Worm (Caenorhabditis elegans): ENCODE measurements around the gene irld-64.

The irld-64 gene

ce11 chrII:2975561-2976230 is 45.3 kb upstream of the irld-64 start (continued):
- TF ChIP-seq nhr-76 (tag; optimal IDR thresholded peaks at IDR 0.05) (no peak), spr-1 (tag; optimal IDR thresholded peaks at IDR 0.05) (no peak), arid-1 (GFP tag; conservative IDR thresholded peaks at IDR 0.05) (no peak), lin-13 (GFP tag; optimal IDR thresholded peaks at IDR 0.05) (peak; percentile 2), lin-38 (GFP tag; IDR thresholded peaks at IDR 0.05) (no peak), rbr-2 (tag; optimal IDR thresholded peaks at IDR 0.05) (no peak), lir-3 (tag; optimal IDR thresholded peaks at IDR 0.05) (no peak), D1046.2 (GFP tag; IDR thresholded peaks at IDR 0.05) (no peak), unc-130 (GFP tag; optimal IDR thresholded peaks at IDR 0.05) (no peak), saeg-2 (GFP tag; IDR thresholded peaks at IDR 0.05) (no peak), lim-7 (GFP tag; IDR thresholded peaks at IDR 0.05) (no peak), jun-1 (tag; optimal IDR thresholded peaks at IDR 0.05) (no peak), Y75B8A.6 (GFP tag; IDR thresholded peaks at IDR 0.05) (no peak), dmd-6 (GFP tag; IDR thresholded peaks at IDR 0.05) (peak; percentile 89), daf-12 (tag; optimal IDR thresholded peaks at IDR 0.05) (no peak), dve-1 (tag; optimal IDR thresholded peaks at IDR 0.05; ENCODE audit: insufficient read depth) (peak; percentile 84), snpc-1.2 (GFP tag; IDR thresholded peaks at IDR 0.05) (no peak), mdt-29 (GFP tag; IDR thresholded peaks at IDR 0.05) (no peak), zfp-2 (tag; optimal IDR thresholded peaks at IDR 0.05) (no peak), php-3 (GFP tag; IDR thresholded peaks at IDR 0.05) (peak; percentile 39; the same call in 1 of the 2 replicates), Y5F2A.4 (GFP tag; optimal IDR thresholded peaks at IDR 0.05) (no peak), dmd-9 (GFP tag; IDR thresholded peaks at IDR 0.05) (no peak), ZK546.5 (tag; optimal IDR thresholded peaks at IDR 0.05) (no peak), F44E2.7 (GFP tag; IDR thresholded peaks at IDR 0.05) (no peak), attf-4 (tag; optimal IDR thresholded peaks at IDR 0.05) (no peak), mxl-2 (GFP tag; conservative IDR thresholded peaks at IDR 0.05) (no peak), R02D3.7 (tag; optimal IDR thresholded peaks at IDR 0.05) (no peak)

- TF ChIP-seq madf-5 (GFP tag; IDR thresholded peaks at IDR 0.05) (no peak), rbr-2 (tag; optimal IDR thresholded peaks at IDR 0.05) (peak; percentile 81), pqm-1 (tag; optimal IDR thresholded peaks at IDR 0.05) (peak; percentile 31), nhr-102 (tag; optimal IDR thresholded peaks at IDR 0.05) (peak; percentile 86), Y48G9A.11 (GFP tag; IDR thresholded peaks at IDR 0.05) (no peak), nhr-6 (tag; optimal IDR thresholded peaks at IDR 0.05) (peak; percentile 90), nhr-42 (GFP tag; IDR thresholded peaks at IDR 0.05) (peak; percentile 86; the same call in 1 of the 2 replicates), dmd-8 (GFP tag; IDR thresholded peaks at IDR 0.05) (peak; percentile 66; the same call in 1 of the 2 replicates), nhr-111 (GFP tag; optimal IDR thresholded peaks at IDR 0.05) (peak; percentile 76), ceh-28 (tag; optimal IDR thresholded peaks at IDR 0.05) (no peak), F26F4.8 (GFP tag; conservative IDR thresholded peaks at IDR 0.05) (no peak), ceh-82 (tag; optimal IDR thresholded peaks at IDR 0.05) (no peak), F37D6.2 (tag; optimal IDR thresholded peaks at IDR 0.05) (peak; percentile 81), lin-1 (GFP tag; IDR thresholded peaks at IDR 0.05) (peak; percentile 97), zag-1 (tag; optimal IDR thresholded peaks at IDR 0.05) (peak; percentile 54), Y75B8A.6 (GFP tag; IDR thresholded peaks at IDR 0.05) (peak; percentile 89), unc-39 (tag; optimal IDR thresholded peaks at IDR 0.05) (no peak), nhr-28 (tag; optimal IDR thresholded peaks at IDR 0.05) (peak; percentile 86), lin-15B (tag; optimal IDR thresholded peaks at IDR 0.05) (no peak), pha-4 (GFP tag; IDR thresholded peaks at IDR 0.05) (peak; percentile 100), pha-4 (tag; optimal IDR thresholded peaks at IDR 0.05) (peak; percentile 2), F49E8.2 (tag; optimal IDR thresholded peaks at IDR 0.05; ENCODE audit: borderline replicate concordance) (no peak), daf-16 (GFP tag; optimal IDR thresholded peaks at IDR 0.05) (peak in 1 of 2 experiments; percentile 44), daf-16 (tag; optimal IDR thresholded peaks at IDR 0.05) (peak; percentile 68), nhr-76 (tag; optimal IDR thresholded peaks at IDR 0.05) (peak; percentile 59), lsy-2 (tag; optimal IDR thresholded peaks at IDR 0.05) (peak; percentile 79 to 87), nhr-10 (tag; optimal IDR thresholded peaks at IDR 0.05) (peak; percentile 73), dmd-6 (GFP tag; IDR thresholded peaks at IDR 0.05) (peak; percentile 100), mxl-2 (GFP tag; conservative IDR thresholded peaks at IDR 0.05) (peak; percentile 85)
Measured at ce11 chrII:2973940-2974402, 43.6 kb upstream of the irld-64 start.
